Fruit fly (Drosophila melanogaster) S2 (cell line): Measurements from ENCODE around the gene mew.

Source experiments
- CG8478 ChIP-seq: fragments of >200 bp; optimal IDR thresholded peaks from 2 replicates; lab custom pipeline; 2018
- CTCF ChIP-seq, 2 experiments: fragments of >200 bp; optimal IDR thresholded peaks; 2 replicates each; lab custom pipeline; 2018

mew gene

dm6 chrX:13258757-13259067, 422 bp upstream of the mew start, which contains the start of gene comt:
TSS of gene comt (plus strand) at chrX:13259021.
- TF ChIP-seq CG8478 (lab: Kevin White, UChicago) (no peak), CTCF (optimal IDR thresholded peaks at IDR 0.05; lab: Kevin White, UChicago) (no peak)

- TF ChIP-seq CTCF (optimal IDR thresholded peaks at IDR 0.05; lab: Kevin White, UChicago), result peak; percentile 33 to 46
- TF ChIP-seq CG8478 (lab: Kevin White, UChicago), result no peak
Measured at dm6 chrX:13256967-13257366, 1.3 kb downstream of the mew start.

dm6 chrX:13254442-13254841, 3.8 kb downstream of the mew start:
- TF ChIP-seq CG8478 (lab: Kevin White, UChicago) (no peak), CTCF (optimal IDR thresholded peaks at IDR 0.05; lab: Kevin White, UChicago) (no peak)

dm6 chrX:13253062-13253724, 5.1 kb downstream of the mew start:
- TF ChIP-seq CTCF (optimal IDR thresholded peaks at IDR 0.05; lab: Kevin White, UChicago), result no peak
- no peak for TF ChIP-seq CG8478 (lab: Kevin White, UChicago)

- TF ChIP-seq CG8478 (lab: Kevin White, UChicago) (no peak), CTCF (optimal IDR thresholded peaks at IDR 0.05; lab: Kevin White, UChicago) (no peak)
Measured at dm6 chrX:13251310-13251709, 7.0 kb downstream of the mew start.

- TF ChIP-seq CG8478 (lab: Kevin White, UChicago) (no peak), CTCF (optimal IDR thresholded peaks at IDR 0.05; lab: Kevin White, UChicago) (no peak)
Measured at dm6 chrX:13249732-13250395, 8.4 kb downstream of the mew start.

dm6 chrX:13248515-13248914, 9.8 kb downstream of the mew start:
- TF ChIP-seq CG8478 (lab: Kevin White, UChicago) (no peak), CTCF (optimal IDR thresholded peaks at IDR 0.05; lab: Kevin White, UChicago) (no peak)

- TF ChIP-seq CTCF (optimal IDR thresholded peaks at IDR 0.05; lab: Kevin White, UChicago) (no peak), CG8478 (lab: Kevin White, UChicago) (no peak)
Measured at dm6 chrX:13247789-13248188, 10.5 kb downstream of the mew start.

- TF ChIP-seq CTCF (optimal IDR thresholded peaks at IDR 0.05; lab: Kevin White, UChicago), result no peak
- no peak for TF ChIP-seq CG8478 (lab: Kevin White, UChicago)
Measured at dm6 chrX:13245767-13246166, 12.5 kb downstream of the mew start.

dm6 chrX:13244462-13244861, 13.8 kb downstream of the mew start:
- TF ChIP-seq CG8478 (lab: Kevin White, UChicago), result no peak
- TF ChIP-seq CTCF (optimal IDR thresholded peaks at IDR 0.05; lab: Kevin White, UChicago), result no peak

dm6 chrX:13243726-13244323, 14.5 kb downstream of the mew start:
- no peak for TF ChIP-seq CG8478 (lab: Kevin White, UChicago)
- TF ChIP-seq CTCF (optimal IDR thresholded peaks at IDR 0.05; lab: Kevin White, UChicago), result no peak

- TF ChIP-seq CG8478 (lab: Kevin White, UChicago) (no peak), CTCF (optimal IDR thresholded peaks at IDR 0.05; lab: Kevin White, UChicago) (no peak)
Measured at dm6 chrX:13240812-13241211, 17.5 kb downstream of the mew start.

- TF ChIP-seq CTCF (optimal IDR thresholded peaks at IDR 0.05; lab: Kevin White, UChicago) (no peak), CG8478 (lab: Kevin White, UChicago) (no peak)
Measured at dm6 chrX:13238294-13238917, 19.9 kb downstream of the mew start.

dm6 chrX:13236516-13237245, 21.6 kb downstream of the mew start, which contains the start of gene CG32639:
TSS of gene CG32639 (minus strand) at chrX:13236566.
- TF ChIP-seq CG8478 (lab: Kevin White, UChicago) (no peak), CTCF (optimal IDR thresholded peaks at IDR 0.05; lab: Kevin White, UChicago) (no peak)
